Worm (Caenorhabditis elegans): ENCODE results near the gene F55C5.17.

ce11 chrV:12301985-12302591 lies at the start of gene F55C5.17, which contains the start of gene frm-7:
- TF ChIP-seq zag-1 (tag; optimal IDR thresholded peaks at IDR 0.05) (no peak), ztf-11 (tag; optimal IDR thresholded peaks at IDR 0.05) (no peak), egl-27 (tag; optimal IDR thresholded peaks at IDR 0.05) (no peak), nhr-77 (tag; optimal IDR thresholded peaks at IDR 0.05) (no peak), unc-55 (GFP tag; optimal IDR thresholded peaks at IDR 0.05) (no peak)

Measured in whole organism, L2 larva.